Worm (Caenorhabditis elegans) whole organism, early embryonic: ENCODE data around the gene rfp-1.

ENCODE experiments used
- B0310.2 ChIP-seq: sonication (generic microtip); optimal IDR thresholded peaks from 2 replicates; lab custom pipeline; 2016; ENCODE audit warnings: mild to moderate bottlenecking, missing genetic modification characterization, missing compliant biosample characterization
- F13C5.2 ChIP-seq: sonication (generic microtip); optimal IDR thresholded peaks from 2 replicates; lab custom pipeline; 2017; ENCODE audit warnings: mild to moderate bottlenecking, missing genetic modification characterization, inconsistent platforms, missing compliant biosample characterization
- aly-1 ChIP-seq: sonication (generic microtip); optimal IDR thresholded peaks from 2 replicates; lab custom pipeline; 2016; ENCODE audit warnings: missing genetic modification characterization, missing compliant biosample characterization
- ama-1 ChIP-seq: fragments of 150-350 bp; optimal IDR thresholded peaks from 2 replicates; lab custom pipeline; 2014
- ceh-13 ChIP-seq: fragments of 200-800 bp; sonication (Bioruptor generic); optimal IDR thresholded peaks from 2 replicates; lab custom pipeline; 2018; ENCODE audit warnings: mild to moderate bottlenecking, missing genetic modification characterization, missing compliant biosample characterization
- ets-7 ChIP-seq: sonication (generic microtip); optimal IDR thresholded peaks from 2 replicates; lab custom pipeline; 2016; ENCODE audit warnings: missing genotype, missing genetic modification characterization, missing compliant biosample characterization
- flt-1 ChIP-seq: fragments of 200-800 bp; sonication (Bioruptor generic); IDR thresholded peaks from 2 replicates; pipeline ENCODE4 v1.3.6; 2022; ENCODE audit warnings: missing genetic modification characterization, missing compliant biosample characterization
- hnd-1 ChIP-seq: sonication (generic microtip); optimal IDR thresholded peaks from 2 replicates; lab custom pipeline; 2016; ENCODE audit warnings: missing genetic modification characterization, missing compliant biosample characterization
- pes-1 ChIP-seq: fragments of 200-800 bp; sonication (Bioruptor generic); IDR thresholded peaks from 2 replicates; pipeline ENCODE4 v1.3.6; 2022; ENCODE audit warnings: missing genetic modification reagents, missing genetic modification characterization, missing compliant biosample characterization
- scrt-1 ChIP-seq: fragments of 200-800 bp; sonication (Bioruptor generic); IDR thresholded peaks from 2 replicates; pipeline ENCODE4 v1.3.6; 2022; ENCODE audit warnings: missing genetic modification characterization, missing compliant biosample characterization

ce11 chrIII:8394374-8395302 lies 36.2 kb downstream of the rfp-1 start, which contains the start of gene ZK353.10:
- TF ChIP-seq ama-1 (lab: Kevin White, UChicago) (no peak), ceh-13 (GFP tag; lab: Kevin White, UChicago) (no peak), ets-7 (no peak), F13C5.2 (tag; lab: Kevin White, UChicago) (no peak), flt-1 (no peak), pes-1 (GFP tag; lab: Robert Waterston, UW) (no peak), B0310.2 (tag; lab: Kevin White, UChicago) (no peak), hnd-1 (tag; lab: Kevin White, UChicago) (no peak), scrt-1 (GFP tag; lab: Robert Waterston, UW) (no peak), aly-1 (tag; lab: Kevin White, UChicago) (no peak)
